Worm (Caenorhabditis elegans) whole organism, early embryonic: Measurements from ENCODE around the gene srz-62.
"Not testable (repeated sequence)": the region's sequence is repeated elsewhere in the genome, so short reads cannot be mapped to it uniquely, and the experiment has no call there.

ENCODE experiments used
- B0310.2 ChIP-seq: sonication (generic microtip); optimal IDR thresholded peaks from 2 replicates; lab custom pipeline; 2016; ENCODE audit warnings: mild to moderate bottlenecking, missing genetic modification characterization, missing compliant biosample characterization
- ama-1 ChIP-seq: fragments of 150-350 bp; optimal IDR thresholded peaks from 2 replicates; lab custom pipeline; 2014
- hmg-4 ChIP-seq: fragments of 200-800 bp; sonication (Bioruptor generic); optimal IDR thresholded peaks from 2 replicates; lab custom pipeline; 2018; ENCODE audit warnings: mild to moderate bottlenecking, missing genetic modification characterization, missing compliant biosample characterization
- hnd-1 ChIP-seq: sonication (generic microtip); optimal IDR thresholded peaks from 2 replicates; lab custom pipeline; 2016; ENCODE audit warnings: missing genetic modification characterization, missing compliant biosample characterization
- tra-4 ChIP-seq: sonication (generic microtip); optimal IDR thresholded peaks from 2 replicates; lab custom pipeline; 2017; ENCODE audit warnings: missing genetic modification characterization, missing compliant biosample characterization

- not testable (repeated sequence) for TF ChIP-seq hmg-4 (GFP tag; lab: Kevin White, UChicago); hnd-1 (tag; lab: Kevin White, UChicago); ama-1; tra-4 (tag; lab: Kevin White, UChicago); B0310.2 (tag; lab: Kevin White, UChicago)
Measured at ce11 chrIV:3947377-3947956, 47.2 kb downstream of the srz-62 start.
